Worm (Caenorhabditis elegans) whole organism, early embryonic: ENCODE data around the gene Y17G7B.12.

Source experiments
- F13C5.2 ChIP-seq: sonication (generic microtip); optimal IDR thresholded peaks from 2 replicates; lab custom pipeline; 2017; ENCODE audit warnings: mild to moderate bottlenecking, missing genetic modification characterization, inconsistent platforms, missing compliant biosample characterization
- aly-1 ChIP-seq: sonication (generic microtip); optimal IDR thresholded peaks from 2 replicates; lab custom pipeline; 2016; ENCODE audit warnings: missing genetic modification characterization, missing compliant biosample characterization
- ama-1 ChIP-seq: fragments of 150-350 bp; optimal IDR thresholded peaks from 2 replicates; lab custom pipeline; 2014
- ceh-36 ChIP-seq: sonication (generic microtip); optimal IDR thresholded peaks from 2 replicates; lab custom pipeline; 2016; ENCODE audit warnings: missing genetic modification characterization, inconsistent platforms, missing compliant biosample characterization
- ets-7 ChIP-seq: sonication (generic microtip); optimal IDR thresholded peaks from 2 replicates; lab custom pipeline; 2016; ENCODE audit warnings: missing genotype, missing genetic modification characterization, missing compliant biosample characterization
- flt-1 ChIP-seq: fragments of 200-800 bp; sonication (Bioruptor generic); IDR thresholded peaks from 2 replicates; pipeline ENCODE4 v1.3.6; 2022; ENCODE audit warnings: missing genetic modification characterization, missing compliant biosample characterization
- hmbx-1 ChIP-seq: sonication (generic microtip); optimal IDR thresholded peaks from 2 replicates; lab custom pipeline; 2016; ENCODE audit warnings: mild to moderate bottlenecking, missing genetic modification characterization, missing compliant biosample characterization
- sea-1 ChIP-seq: fragments of 200-800 bp; sonication (Bioruptor generic); conservative IDR thresholded peaks from 2 replicates; pipeline ENCODE4 v1.3.6; 2022; ENCODE audit warnings: missing genetic modification characterization, missing compliant biosample characterization
- tra-4 ChIP-seq: sonication (generic microtip); optimal IDR thresholded peaks from 2 replicates; lab custom pipeline; 2017; ENCODE audit warnings: missing genetic modification characterization, missing compliant biosample characterization

DNA sequence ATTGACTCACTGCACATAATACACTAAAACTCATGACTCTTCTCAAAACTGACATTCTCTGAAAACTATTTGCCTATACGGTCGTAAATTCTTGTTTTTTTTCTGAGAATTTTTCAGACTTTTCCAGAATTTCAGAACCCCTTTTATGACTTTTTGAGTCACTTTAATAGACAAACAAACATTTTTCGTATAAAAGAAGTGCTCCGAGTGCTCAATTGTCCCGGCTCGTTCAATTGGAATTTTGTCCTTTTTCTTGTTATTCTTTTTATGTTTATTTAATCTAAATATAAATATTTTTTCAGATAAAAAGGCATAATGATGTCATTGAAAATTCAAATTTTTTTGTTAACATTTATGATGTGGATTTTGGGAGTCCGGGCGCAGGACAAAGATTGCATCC, 24.8 kb upstream of the Y17G7B.12 start, which contains the start of gene Y17G7B.23:
- TF ChIP-seq tra-4, result no peak
- TF ChIP-seq ceh-36 (tag; lab: Kevin White, UChicago), result no peak
- no peak for TF ChIP-seq F13C5.2 (tag; lab: Kevin White, UChicago)
- TF ChIP-seq ama-1, result no peak
- TF ChIP-seq flt-1, result no peak
- no peak for TF ChIP-seq ets-7
- TF ChIP-seq aly-1, result no peak
- no peak for TF ChIP-seq sea-1 (GFP tag; lab: Robert Waterston, UW)
- no peak for TF ChIP-seq hmbx-1 (tag; lab: Kevin White, UChicago)
